Worm (Caenorhabditis elegans) whole organism, dauer: ENCODE results near the gene ttr-30.

Experiments used
- unc-62 ChIP-seq: sonication (generic microtip); optimal IDR thresholded peaks from 2 replicates; lab custom pipeline; 2017; ENCODE audit warnings: missing biosample characterization, missing genetic modification reagents, missing genetic modification characterization

The ttr-30 gene

ce11 chrX:7330685-7331196 is at the start of gene ttr-30:
Gene ttr-30 (plus strand): TSS chrX:7330949.
- no peak for TF ChIP-seq unc-62 (GFP tag; lab: Kevin White, UChicago)

ce11 chrX:7281347-7281746 is 49.4 kb upstream of the ttr-30 start:
- TF ChIP-seq unc-62 (GFP tag; lab: Kevin White, UChicago), result no peak

ce11 chrX:7283136-7283535 is 47.6 kb upstream of the ttr-30 start:
- no peak for TF ChIP-seq unc-62 (GFP tag; lab: Kevin White, UChicago)

- no peak for TF ChIP-seq unc-62 (GFP tag; lab: Kevin White, UChicago)
Measured at ce11 chrX:7284724-7285184, 46.0 kb upstream of the ttr-30 start.

ce11 chrX:7289565-7289964 is 41.2 kb upstream of the ttr-30 start:
- no peak for TF ChIP-seq unc-62 (GFP tag; lab: Kevin White, UChicago)

- TF ChIP-seq unc-62 (GFP tag; lab: Kevin White, UChicago), result no peak
Measured at ce11 chrX:7290859-7291628, 39.7 kb upstream of the ttr-30 start.

- no peak for TF ChIP-seq unc-62 (GFP tag; lab: Kevin White, UChicago)
Measured at ce11 chrX:7291810-7292209, 38.9 kb upstream of the ttr-30 start, which contains the start of gene lron-7. Gene lron-7 (plus strand): TSS chrX:7292132.

- no peak for TF ChIP-seq unc-62 (GFP tag; lab: Kevin White, UChicago)
Measured at ce11 chrX:7296310-7296709, 34.4 kb upstream of the ttr-30 start.

ce11 chrX:7298652-7299051 is 32.1 kb upstream of the ttr-30 start, which contains the start of gene K03A1.4:
Gene K03A1.4 (minus strand): TSS chrX:7298752.
- TF ChIP-seq unc-62 (GFP tag; lab: Kevin White, UChicago), result no peak

ce11 chrX:7303115-7303514 is 27.6 kb upstream of the ttr-30 start:
- TF ChIP-seq unc-62 (GFP tag; lab: Kevin White, UChicago), result no peak

- no peak for TF ChIP-seq unc-62 (GFP tag; lab: Kevin White, UChicago)
Measured at ce11 chrX:7305520-7306186, 25.1 kb upstream of the ttr-30 start, which contains the start of gene sur-5. Gene sur-5 (minus strand): TSS chrX:7305570.

- TF ChIP-seq unc-62 (GFP tag; lab: Kevin White, UChicago), result no peak
Measured at ce11 chrX:7306434-7306833, 24.3 kb upstream of the ttr-30 start.

- no peak for TF ChIP-seq unc-62 (GFP tag; lab: Kevin White, UChicago)
Measured at ce11 chrX:7309775-7310174, 21.0 kb upstream of the ttr-30 start, which contains the start of the genes his-38 and his-40. Gene his-38 (minus strand): TSS chrX:7309875. Gene his-40 (plus strand): TSS chrX:7310110.

ce11 chrX:7311870-7312269 is 18.9 kb upstream of the ttr-30 start:
- TF ChIP-seq unc-62 (GFP tag; lab: Kevin White, UChicago), result no peak

- TF ChIP-seq unc-62 (GFP tag; lab: Kevin White, UChicago), result no peak
Measured at ce11 chrX:7313236-7313635, 17.5 kb upstream of the ttr-30 start.

- no peak for TF ChIP-seq unc-62 (GFP tag; lab: Kevin White, UChicago)
Measured at ce11 chrX:7314564-7314963, 16.2 kb upstream of the ttr-30 start.
